Worm (Caenorhabditis elegans) whole organism, L3 larva: ENCODE results near the gene idpc-5.

Experiments
- R02D3.7 ChIP-seq: fragments of 150-350 bp; optimal IDR thresholded peaks from 2 replicates; lab custom pipeline; 2014; ENCODE audit warnings: missing biosample characterization, missing genetic modification characterization
- ZK546.5 ChIP-seq: sonication (generic microtip); optimal IDR thresholded peaks from 2 replicates; lab custom pipeline; 2017; ENCODE audit warnings: missing biosample characterization, missing genetic modification characterization
- aly-2 ChIP-seq: fragments of 150-350 bp; optimal IDR thresholded peaks from 2 replicates; lab custom pipeline; 2014; ENCODE audit warnings: missing biosample characterization, missing genetic modification characterization
- ama-1 ChIP-seq: fragments of 150-350 bp; optimal IDR thresholded peaks from 2 replicates; lab custom pipeline; 2018
- ceh-16 ChIP-seq: sonication (generic microtip); optimal IDR thresholded peaks from 2 replicates; lab custom pipeline; 2017; ENCODE audit warnings: missing biosample characterization, missing genetic modification characterization
- ceh-28 ChIP-seq: fragments of 150-350 bp; optimal IDR thresholded peaks from 2 replicates; lab custom pipeline; 2014; ENCODE audit warnings: missing biosample characterization, missing genetic modification reagents, missing genetic modification characterization
- ceh-9 ChIP-seq: sonication (generic microtip); optimal IDR thresholded peaks from 2 replicates; lab custom pipeline; 2018; ENCODE audit warnings: missing biosample characterization, missing genetic modification characterization
- daf-12 ChIP-seq: fragments of 150-350 bp; optimal IDR thresholded peaks from 2 replicates; lab custom pipeline; 2014; ENCODE audit warnings: missing biosample characterization, missing genetic modification reagents, missing genetic modification characterization
- egl-27 ChIP-seq: sonication (generic microtip); optimal IDR thresholded peaks from 4 replicates; lab custom pipeline; 2017; ENCODE audit warnings: missing biosample characterization, missing genetic modification reagents, missing genetic modification characterization
- elt-1 ChIP-seq: fragments of 150-350 bp; optimal IDR thresholded peaks from 2 replicates; lab custom pipeline; 2014; ENCODE audit warnings: missing biosample characterization, missing genetic modification characterization
- elt-2 ChIP-seq: sonication (generic microtip); optimal IDR thresholded peaks from 2 replicates; lab custom pipeline; 2016; ENCODE audit warnings: missing genetic modification reagents, mild to moderate bottlenecking, missing genetic modification characterization, missing compliant biosample characterization
- elt-3 ChIP-seq, 3 experiments: fragments of 150-350 bp in 1 of 3; sonication (generic microtip) in 2 of 3; optimal IDR thresholded peaks; 2 replicates in 2 of 3; 4 replicates in 1 of 3; lab custom pipeline; 2014 to 2017; ENCODE audit warnings: missing biosample characterization in 3 of 3, missing genetic modification characterization in 3 of 3
- eor-1 ChIP-seq, 2 experiments: fragments of 150-350 bp; optimal IDR thresholded peaks; 2 replicates each; lab custom pipeline; 2014 to 2018; ENCODE audit warnings: missing biosample characterization in 2 of 2, missing genetic modification characterization in 2 of 2
- fkh-2 ChIP-seq: fragments of 150-350 bp; optimal IDR thresholded peaks from 2 replicates; lab custom pipeline; 2014; ENCODE audit warnings: missing biosample characterization, missing genetic modification reagents, missing genetic modification characterization
- hmg-11 ChIP-seq: sonication (generic microtip); optimal IDR thresholded peaks from 2 replicates; lab custom pipeline; 2016; ENCODE audit warnings: missing genetic modification characterization, missing compliant biosample characterization
- lin-15B ChIP-seq: fragments of 150-350 bp; optimal IDR thresholded peaks from 2 replicates; lab custom pipeline; 2014; ENCODE audit warnings: missing biosample characterization, missing genetic modification characterization
- lsy-12 ChIP-seq: sonication (generic microtip); optimal IDR thresholded peaks from 2 replicates; lab custom pipeline; 2016; ENCODE audit warnings: mild to moderate bottlenecking, missing genetic modification characterization, missing compliant biosample characterization
- mdl-1 ChIP-seq: fragments of 150-350 bp; optimal IDR thresholded peaks from 2 replicates; lab custom pipeline; 2014; ENCODE audit warnings: missing biosample characterization, missing genetic modification characterization
- mml-1 ChIP-seq: fragments of 150-350 bp; sonication (generic microtip); optimal IDR thresholded peaks from 3 replicates; lab custom pipeline; 2014; ENCODE audit warnings: missing biosample characterization, missing genetic modification characterization
- nfya-1 ChIP-seq: sonication (generic microtip); optimal IDR thresholded peaks from 2 replicates; lab custom pipeline; 2017; ENCODE audit warnings: missing genetic modification characterization, mild to moderate bottlenecking, missing compliant biosample characterization, antibody characterized with exemption, moderate library complexity; ENCODE audit not compliant: insufficient read depth
- nhr-11 ChIP-seq: fragments of 150-350 bp; optimal IDR thresholded peaks from 2 replicates; lab custom pipeline; 2014; ENCODE audit warnings: missing biosample characterization, missing genetic modification characterization
- nhr-23 ChIP-seq: fragments of 150-350 bp; optimal IDR thresholded peaks from 2 replicates; lab custom pipeline; 2014; ENCODE audit warnings: missing biosample characterization, missing genetic modification reagents, missing genetic modification characterization
- nhr-28 ChIP-seq: fragments of 150-350 bp; optimal IDR thresholded peaks from 2 replicates; lab custom pipeline; 2014; ENCODE audit warnings: missing biosample characterization, missing genetic modification characterization
- nhr-43 ChIP-seq: sonication (generic microtip); optimal IDR thresholded peaks from 2 replicates; lab custom pipeline; 2016; ENCODE audit warnings: mild to moderate bottlenecking, missing genetic modification characterization, missing compliant biosample characterization; ENCODE audit not compliant: poor library complexity, severe bottlenecking
- nhr-67 ChIP-seq: fragments of 150-350 bp; optimal IDR thresholded peaks from 2 replicates; lab custom pipeline; 2014; ENCODE audit warnings: missing biosample characterization, missing genetic modification characterization
- nhr-77 ChIP-seq: fragments of 150-350 bp; optimal IDR thresholded peaks from 2 replicates; lab custom pipeline; 2014; ENCODE audit warnings: missing biosample characterization, missing genetic modification characterization
- pha-4 ChIP-seq: fragments of 150-350 bp; optimal IDR thresholded peaks from 2 replicates; lab custom pipeline; 2014; ENCODE audit warnings: missing biosample characterization, missing genetic modification reagents, missing genetic modification characterization
- pqm-1 ChIP-seq: fragments of 150-350 bp; optimal IDR thresholded peaks from 2 replicates; lab custom pipeline; 2017; ENCODE audit warnings: missing biosample characterization, missing genetic modification characterization, inconsistent platforms
- sea-2 ChIP-seq: fragments of 150-350 bp; sonication (generic microtip); optimal IDR thresholded peaks from 4 replicates; lab custom pipeline; 2014; ENCODE audit warnings: missing biosample characterization, missing genetic modification reagents, missing genetic modification characterization
- skn-1 ChIP-seq: fragments of 150-350 bp; optimal IDR thresholded peaks from 2 replicates; lab custom pipeline; 2014; ENCODE audit warnings: missing biosample characterization, missing genetic modification characterization
- unc-39 ChIP-seq: sonication (generic microtip); optimal IDR thresholded peaks from 4 replicates; lab custom pipeline; 2017; ENCODE audit warnings: missing biosample characterization, missing genetic modification characterization
- unc-62 ChIP-seq: fragments of 150-350 bp; sonication (generic microtip); optimal IDR thresholded peaks from 4 replicates; lab custom pipeline; 2014; ENCODE audit warnings: missing biosample characterization, missing genetic modification reagents, missing genetic modification characterization
- zag-1 ChIP-seq: fragments of 150-350 bp; optimal IDR thresholded peaks from 2 replicates; lab custom pipeline; 2014; ENCODE audit warnings: missing biosample characterization, missing genetic modification characterization
- ztf-11 ChIP-seq: fragments of 150-350 bp; optimal IDR thresholded peaks from 2 replicates; lab custom pipeline; 2014; ENCODE audit warnings: missing biosample characterization, missing genetic modification characterization
- ztf-4 ChIP-seq: fragments of 150-350 bp; optimal IDR thresholded peaks from 2 replicates; lab custom pipeline; 2014; ENCODE audit warnings: missing biosample characterization, missing genetic modification characterization

idpc-5 gene

DNA sequence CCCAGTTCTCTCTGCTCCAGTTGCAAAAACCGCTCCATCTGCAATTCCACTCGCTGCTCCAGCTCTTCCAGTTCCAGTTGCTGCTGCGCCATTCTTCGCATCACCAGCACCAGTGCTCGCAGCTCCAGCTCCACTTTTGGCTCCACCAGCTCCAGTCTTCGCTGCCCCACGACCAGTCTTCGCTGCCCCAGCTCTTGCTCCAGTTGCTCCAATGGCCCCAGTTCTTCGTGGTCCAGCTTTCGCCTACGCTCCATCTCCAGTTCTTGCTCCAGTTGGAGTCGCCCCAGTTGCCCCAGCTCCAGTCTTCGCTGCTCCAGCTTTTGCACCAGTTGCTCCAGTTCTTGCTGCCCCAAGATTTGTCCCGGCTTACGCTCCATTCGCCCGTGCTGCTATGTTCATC is 2.3 kb downstream of the idpc-5 start:
- TF ChIP-seq daf-12 (tag; lab: Kevin White, UChicago) (no peak), elt-1 (no peak), mdl-1 (no peak), ztf-11 (no peak), elt-2 (tag; lab: Kevin White, UChicago) (no peak), hmg-11 (tag; lab: Kevin White, UChicago) (no peak), nfya-1 (tag; lab: Kevin White, UChicago) (no peak), mml-1 (tag; lab: Kevin White, UChicago) (no peak)

ce11 chrV:9619850-9620249 is 2.9 kb downstream of the idpc-5 start, which contains the start of gene idpc-6:
Gene idpc-6 (plus strand): TSS chrV:9620150.
- TF ChIP-seq pqm-1 (tag; lab: Kevin White, UChicago) (no peak), fkh-2 (tag; lab: Kevin White, UChicago) (no peak), aly-2 (tag; lab: Kevin White, UChicago) (no peak), daf-12 (tag; lab: Kevin White, UChicago) (no peak), nhr-28 (no peak), sea-2 (no peak), ceh-16 (no peak), nhr-67 (no peak), eor-1 (tag; optimal IDR thresholded peaks at IDR 0.05; lab: Kevin White, UChicago) (no peak), zag-1 (tag; lab: Kevin White, UChicago) (no peak), lin-15B (tag; lab: Kevin White, UChicago) (no peak), ZK546.5 (no peak), nhr-43 (no peak), elt-3 (tag; optimal IDR thresholded peaks at IDR 0.05; lab: Kevin White, UChicago) (no peak), nhr-11 (tag; lab: Kevin White, UChicago) (no peak), skn-1 (tag; lab: Kevin White, UChicago) (no peak)
- TF ChIP-seq, all 47 proteins: peak for 0

- TF ChIP-seq pha-4 (tag; lab: Kevin White, UChicago): no peak
- TF ChIP-seq ceh-9: no peak
- no peak for TF ChIP-seq ZK546.5
- no peak for TF ChIP-seq ama-1
- no peak for TF ChIP-seq R02D3.7 (tag; lab: Kevin White, UChicago)
- no peak for TF ChIP-seq eor-1 (tag; optimal IDR thresholded peaks at IDR 0.05; lab: Kevin White, UChicago)
- no peak for TF ChIP-seq ztf-11
- no peak for TF ChIP-seq lin-15B (tag; lab: Kevin White, UChicago)
- TF ChIP-seq hmg-11 (tag; lab: Kevin White, UChicago): no peak
- no peak for TF ChIP-seq egl-27 (tag; lab: Kevin White, UChicago)
- TF ChIP-seq unc-39 (tag; lab: Kevin White, UChicago): no peak
- no peak for TF ChIP-seq sea-2
- no peak for TF ChIP-seq ceh-28 (tag; lab: Kevin White, UChicago)
- TF ChIP-seq ztf-4 (tag; lab: Kevin White, UChicago): no peak
- TF ChIP-seq lsy-12 (tag; lab: Kevin White, UChicago): no peak
- TF ChIP-seq aly-2 (tag; lab: Kevin White, UChicago): no peak
These were observed 3.8 kb downstream of the idpc-5 start, which contains the start of gene idpc-7 for ce11 chrV:9618919-9619318. Gene idpc-7 (minus strand): TSS chrV:9619019.

- TF ChIP-seq ama-1 (no peak), nhr-77 (no peak), ZK546.5 (no peak), unc-62 (GFP tag; lab: Kevin White, UChicago) (no peak), sea-2 (no peak), nhr-28 (no peak), elt-1 (no peak), nhr-11 (tag; lab: Kevin White, UChicago) (no peak), zag-1 (tag; lab: Kevin White, UChicago) (no peak), eor-1 (tag; optimal IDR thresholded peaks at IDR 0.05; lab: Kevin White, UChicago) (no peak), daf-12 (tag; lab: Kevin White, UChicago) (no peak), ceh-16 (no peak), nhr-23 (tag; lab: Kevin White, UChicago) (no peak), mdl-1 (no peak)
- TF ChIP-seq, all 47 proteins: peak for 0
These were observed 4.3 kb downstream of the idpc-5 start for ce11 chrV:9618420-9618819.

DNA sequence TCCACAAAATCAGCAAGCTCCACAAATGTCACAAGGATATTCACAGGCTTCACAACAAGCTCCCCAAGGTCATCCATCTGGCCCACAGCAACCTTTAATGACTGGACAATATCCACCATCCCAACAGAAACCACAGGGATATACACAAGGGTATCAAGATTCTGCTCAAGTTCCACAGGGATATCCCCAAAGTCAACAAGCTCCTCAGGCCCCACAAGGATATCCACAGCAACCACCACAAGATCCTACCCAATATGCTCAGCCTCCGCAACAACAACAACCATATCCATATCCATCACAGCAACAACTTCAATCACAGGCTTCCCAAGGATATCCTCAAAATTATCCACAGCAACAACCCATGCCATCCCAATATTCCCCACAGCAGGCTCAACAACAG is 6.0 kb downstream of the idpc-5 start:
- TF ChIP-seq ztf-11 (no peak), aly-2 (tag; lab: Kevin White, UChicago) (no peak), ama-1 (no peak), zag-1 (tag; lab: Kevin White, UChicago) (no peak), hmg-11 (tag; lab: Kevin White, UChicago) (no peak), ceh-16 (no peak)
